Fruit fly (Drosophila melanogaster): ENCODE results near the gene CG1074.

DNA sequence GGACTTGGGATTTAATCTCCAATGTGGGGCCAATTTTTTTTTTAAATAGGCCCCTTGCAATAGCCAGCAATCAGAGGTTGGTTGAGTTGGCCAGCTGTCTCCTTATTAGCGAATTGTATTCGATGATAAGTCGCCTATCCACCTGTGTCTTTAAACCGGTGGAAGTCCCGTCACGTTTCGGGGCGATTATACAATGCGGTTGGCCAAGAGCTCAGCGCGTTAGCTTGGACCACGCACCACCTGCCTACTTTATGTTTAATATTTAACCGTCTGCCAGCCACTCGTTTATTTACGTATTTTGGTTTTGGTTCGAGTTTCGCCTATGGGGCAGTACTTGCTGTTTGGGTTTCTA lies 36.9 kb downstream of the CG1074 start:
- TF ChIP-seq CTCF (optimal IDR thresholded peaks at IDR 0.05) (no peak), CG8478 (optimal IDR thresholded peaks at IDR 0.05) (no peak)
